Worm (Caenorhabditis elegans): ENCODE data around the gene F10E9.2.

Gene F10E9.2

ce11 chrIII:8307356-8307755 is 5.1 kb upstream of the F10E9.2 start, which contains the start of the genes F10E9.7 and F10E9.5:
TSS of gene F10E9.7 (minus strand) at chrIII:8307441.
TSS of gene F10E9.5 (plus strand) at chrIII:8307592.
- TF ChIP-seq F26F4.8 (GFP tag; conservative IDR thresholded peaks at IDR 0.05) (no peak), nhr-11 (tag; optimal IDR thresholded peaks at IDR 0.05) (no peak), vab-7 (GFP tag; IDR thresholded peaks at IDR 0.05) (0 out of 2 replicates have a peak, but pooled peaks have one; percentile 56), jun-1 (tag; optimal IDR thresholded peaks at IDR 0.05) (no peak), ama-1 (optimal IDR thresholded peaks at IDR 0.05) (no peak), ceh-82 (tag; optimal IDR thresholded peaks at IDR 0.05) (no peak), attf-4 (tag; optimal IDR thresholded peaks at IDR 0.05) (no peak), nhr-48 (tag; optimal IDR thresholded peaks at IDR 0.05) (peak; percentile 24), egl-43 (GFP tag; IDR thresholded peaks at IDR 0.05) (no peak), daf-16 (GFP tag; optimal IDR thresholded peaks at IDR 0.05) (peak in 1 of 2 experiments; percentile 27), daf-16 (tag; optimal IDR thresholded peaks at IDR 0.05) (peak; percentile 56), duxl-1 (tag; optimal IDR thresholded peaks at IDR 0.05; ENCODE audit: poor library complexity) (peak; percentile 88), zfp-2 (tag; optimal IDR thresholded peaks at IDR 0.05) (peak; percentile 47), zag-1 (tag; optimal IDR thresholded peaks at IDR 0.05) (no peak), nhr-111 (GFP tag; optimal IDR thresholded peaks at IDR 0.05) (no peak), nhr-102 (tag; optimal IDR thresholded peaks at IDR 0.05) (peak; percentile 54), nhr-76 (tag; optimal IDR thresholded peaks at IDR 0.05) (no peak), ceh-62 (tag; optimal IDR thresholded peaks at IDR 0.05) (no peak), lir-3 (tag; optimal IDR thresholded peaks at IDR 0.05) (no peak), ztf-11 (tag; optimal IDR thresholded peaks at IDR 0.05) (no peak), skn-1 (tag; optimal IDR thresholded peaks at IDR 0.05) (no peak), fkh-10 (GFP tag; optimal IDR thresholded peaks at IDR 0.05) (peak; percentile 60), hlh-30 (tag; optimal IDR thresholded peaks at IDR 0.05; ENCODE audit: insufficient read depth) (peak; percentile 63), spr-1 (tag; optimal IDR thresholded peaks at IDR 0.05) (peak; percentile 32), nhr-25 (tag; optimal IDR thresholded peaks at IDR 0.05; ENCODE audit: borderline replicate concordance, insufficient read depth) (no peak), fos-1 (tag; optimal IDR thresholded peaks at IDR 0.05) (no peak), snpc-1.2 (GFP tag; IDR thresholded peaks at IDR 0.05) (no peak), mdl-1 (tag; optimal IDR thresholded peaks at IDR 0.05) (no peak), saeg-2 (GFP tag; IDR thresholded peaks at IDR 0.05) (no peak), mes-2 (tag; optimal IDR thresholded peaks at IDR 0.05; ENCODE audit: poor library complexity, severe bottlenecking) (peak; percentile 100), spr-3 (GFP tag; optimal IDR thresholded peaks at IDR 0.05) (no peak), ZK546.5 (tag; optimal IDR thresholded peaks at IDR 0.05) (no peak), snpc-4 (tag; optimal IDR thresholded peaks at IDR 0.05) (no peak), zip-2 (tag; optimal IDR thresholded peaks at IDR 0.05) (no peak), ceh-20 (GFP tag; IDR thresholded peaks at IDR 0.05) (0 out of 2 replicates have a peak, but pooled peaks have one; percentile 28), daf-19 (GFP tag; conservative IDR thresholded peaks at IDR 0.05) (0 out of 2 replicates have a peak, but pooled peaks have one; percentile 7), zfp-3 (GFP tag; conservative IDR thresholded peaks at IDR 0.05) (peak; percentile 60; the same call in 1 of the 2 replicates), Y5F2A.4 (GFP tag; optimal IDR thresholded peaks at IDR 0.05) (no peak), arid-1 (GFP tag; conservative IDR thresholded peaks at IDR 0.05) (peak; percentile 60; the same call in 1 of the 2 replicates), D1046.2 (GFP tag; IDR thresholded peaks at IDR 0.05) (peak; percentile 60; the same call in 1 of the 2 replicates), unc-62 (GFP tag; optimal IDR thresholded peaks at IDR 0.05 in 1 of 2) (no peak), unc-62 (tag; optimal IDR thresholded peaks at IDR 0.05) (no peak), madf-9 (GFP tag; conservative IDR thresholded peaks at IDR 0.05) (peak; percentile 61; the same call in 1 of the 2 replicates), ZK337.2 (GFP tag; IDR thresholded peaks at IDR 0.05) (peak; percentile 97), mxl-3 (GFP tag; optimal IDR thresholded peaks at IDR 0.05) (peak; percentile 39), T20F7.1 (GFP tag; optimal IDR thresholded peaks at IDR 0.05) (peak; percentile 99), tag-97 (GFP tag; IDR thresholded peaks at IDR 0.05) (0 out of 2 replicates have a peak, but pooled peaks have one; percentile 10), lin-13 (GFP tag; optimal IDR thresholded peaks at IDR 0.05) (peak; percentile 27), F44E2.7 (GFP tag; IDR thresholded peaks at IDR 0.05) (no peak), Y48G9A.11 (GFP tag; IDR thresholded peaks at IDR 0.05) (peak; percentile 99), mdt-29 (GFP tag; IDR thresholded peaks at IDR 0.05) (0 out of 2 replicates have a peak, but pooled peaks have one; percentile 45), dmd-8 (GFP tag; IDR thresholded peaks at IDR 0.05) (no peak)

Measured in whole organism, L4 larva.